Worm (Caenorhabditis elegans): ENCODE measurements around the gene C17H11.5.
A peak's percentile ranks its signal among the peaks of the same experiment; 100 is the strongest.

C17H11.5 gene

DNA sequence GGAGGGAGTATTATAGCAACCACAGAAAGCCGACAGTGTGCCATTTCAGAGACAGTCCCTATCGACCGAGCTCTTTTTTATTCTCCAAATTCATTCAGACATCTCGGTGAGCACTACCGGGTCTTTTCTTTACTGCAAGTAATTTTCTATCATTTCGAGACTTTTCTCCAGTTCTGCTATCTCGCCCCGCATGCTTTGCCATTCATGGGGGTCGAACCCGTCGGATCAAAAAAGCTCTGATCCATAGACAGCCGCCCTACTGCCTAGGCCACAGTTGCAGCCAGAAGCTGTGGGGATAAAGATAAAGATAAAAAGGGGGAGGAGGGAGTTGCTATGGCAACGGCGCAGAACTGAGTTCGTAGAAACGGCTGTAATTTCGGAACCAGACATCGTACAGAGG, 33.5 kb downstream of the C17H11.5 start:
- TF ChIP-seq ztf-23 (GFP tag; IDR thresholded peaks at IDR 0.05), result 0 out of 2 replicates have a peak, but pooled peaks have one; percentile 33
- no peak for TF ChIP-seq med-1 (GFP tag; optimal IDR thresholded peaks at IDR 0.05; ENCODE audit: insufficient read depth)
- no peak for TF ChIP-seq klf-2 (GFP tag; conservative IDR thresholded peaks at IDR 0.05)
- TF ChIP-seq flt-1 (GFP tag; IDR thresholded peaks at IDR 0.05), result 0 out of 2 replicates have a peak, but pooled peaks have one; percentile 50
- no peak for TF ChIP-seq cog-1 (tag; optimal IDR thresholded peaks at IDR 0.05)

DNA sequence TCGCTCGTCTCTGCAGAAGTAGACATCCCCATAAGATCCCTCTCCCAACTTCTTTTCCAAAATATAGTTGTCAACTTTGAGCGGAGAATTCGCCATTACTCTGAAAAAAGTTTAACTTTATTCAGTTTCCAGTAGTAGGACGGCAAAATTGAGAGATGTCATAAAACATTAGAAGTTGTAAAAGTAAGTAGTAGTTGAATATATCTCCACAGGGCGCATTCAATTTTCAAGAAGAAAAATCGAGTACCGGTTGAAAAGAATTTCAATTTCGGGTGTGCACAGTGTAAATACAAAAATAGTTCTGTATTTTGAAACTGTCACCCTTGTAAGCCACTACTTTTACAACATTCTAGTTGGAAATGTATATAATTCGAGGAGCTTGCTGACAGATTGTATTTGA, 34.3 kb downstream of the C17H11.5 start, which contains the start of gene F22F1.2:
Gene F22F1.2 (minus strand): TSS at position 101 of the 400 bp plus-strand sequence.
- TF ChIP-seq ztf-23 (GFP tag; IDR thresholded peaks at IDR 0.05) (no peak), cog-1 (tag; optimal IDR thresholded peaks at IDR 0.05) (no peak), T22C8.4 (GFP tag; IDR thresholded peaks at IDR 0.05) (no peak), tab-1 (GFP tag; IDR thresholded peaks at IDR 0.05) (no peak), klf-2 (GFP tag; conservative IDR thresholded peaks at IDR 0.05) (no peak)

- no peak for TF ChIP-seq T22C8.4 (GFP tag; IDR thresholded peaks at IDR 0.05)
- no peak for TF ChIP-seq klf-2 (GFP tag; conservative IDR thresholded peaks at IDR 0.05)
- no peak for TF ChIP-seq cog-1 (tag; optimal IDR thresholded peaks at IDR 0.05)
- no peak for TF ChIP-seq ztf-29 (GFP tag; IDR thresholded peaks at IDR 0.05)
- no peak for TF ChIP-seq flt-1 (GFP tag; IDR thresholded peaks at IDR 0.05)
Measured at ce11 chrX:8148993-8149392, 35.9 kb downstream of the C17H11.5 start.

DNA sequence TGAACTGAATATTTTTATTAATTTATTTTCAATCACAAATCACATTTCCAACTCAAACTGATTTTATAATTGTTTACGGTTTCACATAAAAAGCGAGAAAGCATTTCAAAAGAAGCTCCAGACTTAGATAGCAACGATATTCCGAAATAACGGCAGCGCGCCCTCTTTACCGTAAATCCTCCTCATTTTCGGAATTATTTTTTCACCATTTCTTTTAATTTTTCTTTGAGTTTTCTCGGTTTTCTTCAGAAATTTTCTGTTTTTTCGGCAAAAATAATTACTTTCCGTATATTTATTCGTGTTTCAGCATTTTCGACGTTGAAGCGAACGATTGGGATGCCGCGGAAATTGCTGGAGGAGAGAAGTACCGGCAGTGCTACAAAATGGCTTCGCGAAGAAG, 37.5 kb downstream of the C17H11.5 start, which contains the start of gene C02B8.1:
Gene C02B8.1 (plus strand): TSS at position 301 of the 400 bp plus-strand sequence.
- TF ChIP-seq ztf-29 (GFP tag; IDR thresholded peaks at IDR 0.05) (no peak), klf-2 (GFP tag; conservative IDR thresholded peaks at IDR 0.05) (no peak), ztf-23 (GFP tag; IDR thresholded peaks at IDR 0.05) (no peak), T22C8.4 (GFP tag; IDR thresholded peaks at IDR 0.05) (no peak), tab-1 (GFP tag; IDR thresholded peaks at IDR 0.05) (no peak), ref-1 (GFP tag; conservative IDR thresholded peaks at IDR 0.05) (no peak), med-1 (GFP tag; optimal IDR thresholded peaks at IDR 0.05; ENCODE audit: insufficient read depth) (no peak)

- TF ChIP-seq flt-1 (GFP tag; IDR thresholded peaks at IDR 0.05) (no peak), ztf-29 (GFP tag; IDR thresholded peaks at IDR 0.05) (no peak), ref-1 (GFP tag; conservative IDR thresholded peaks at IDR 0.05) (no peak), cog-1 (tag; optimal IDR thresholded peaks at IDR 0.05) (no peak), ztf-23 (GFP tag; IDR thresholded peaks at IDR 0.05) (no peak), klf-2 (GFP tag; conservative IDR thresholded peaks at IDR 0.05) (no peak), tab-1 (GFP tag; IDR thresholded peaks at IDR 0.05) (no peak), med-1 (GFP tag; optimal IDR thresholded peaks at IDR 0.05; ENCODE audit: insufficient read depth) (no peak), T22C8.4 (GFP tag; IDR thresholded peaks at IDR 0.05) (no peak)
Measured at ce11 chrX:8139146-8139545, 45.8 kb downstream of the C17H11.5 start, which contains the start of gene C02B8.3. Gene C02B8.3 (plus strand): TSS chrX:8139446.

DNA sequence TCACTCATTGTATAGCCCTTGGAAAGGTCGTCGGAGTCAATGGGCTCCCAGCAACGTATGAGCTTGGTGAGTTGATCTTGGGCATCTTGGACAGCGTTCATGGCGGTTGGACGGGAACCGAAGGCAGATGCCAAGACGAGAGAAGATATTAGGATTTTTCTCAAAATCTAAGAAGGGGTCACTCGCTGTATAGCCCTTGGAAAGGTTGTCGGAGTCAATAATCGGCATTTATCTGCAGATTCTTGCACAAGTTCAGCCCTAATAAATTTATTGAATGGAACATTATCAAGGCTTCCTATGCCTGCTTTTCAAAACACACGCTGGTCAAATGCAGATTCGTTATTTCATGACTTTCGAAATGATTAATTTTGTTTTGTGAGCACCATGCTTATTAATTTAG, 47.2 kb downstream of the C17H11.5 start, which contains the start of gene C02B8.7:
Gene C02B8.7 (minus strand): TSS at position 101 of the 400 bp plus-strand sequence.
- no peak for TF ChIP-seq T22C8.4 (GFP tag; IDR thresholded peaks at IDR 0.05)
- TF ChIP-seq flt-1 (GFP tag; IDR thresholded peaks at IDR 0.05), result no peak
- TF ChIP-seq cog-1 (tag; optimal IDR thresholded peaks at IDR 0.05), result no peak

- peak; percentile 47 for TF ChIP-seq cog-1 (tag; optimal IDR thresholded peaks at IDR 0.05)
- TF ChIP-seq tab-1 (GFP tag; IDR thresholded peaks at IDR 0.05), result no peak
Measured at ce11 chrX:8136276-8136891, 48.6 kb downstream of the C17H11.5 start, which contains the start of gene C02B8.6. Gene C02B8.6 (minus strand): TSS chrX:8136326.

Measured in whole organism, midembryonic.